Worm (Caenorhabditis elegans) whole organism, L3 larva: ENCODE data around the gene F32E10.5.

ENCODE experiments used
- aly-2 ChIP-seq: fragments of 150-350 bp; optimal IDR thresholded peaks from 2 replicates; lab custom pipeline; 2014; ENCODE audit warnings: missing biosample characterization, missing genetic modification characterization
- jun-1 ChIP-seq: fragments of 150-350 bp; optimal IDR thresholded peaks from 2 replicates; lab custom pipeline; 2014; ENCODE audit warnings: missing biosample characterization, missing genetic modification reagents, missing genetic modification characterization
- nhr-237 ChIP-seq: fragments of 150-350 bp; optimal IDR thresholded peaks from 2 replicates; lab custom pipeline; 2014; ENCODE audit warnings: missing biosample characterization, missing genetic modification characterization
- nhr-28 ChIP-seq: fragments of 150-350 bp; optimal IDR thresholded peaks from 2 replicates; lab custom pipeline; 2014; ENCODE audit warnings: missing biosample characterization, missing genetic modification characterization
- unc-39 ChIP-seq: sonication (generic microtip); optimal IDR thresholded peaks from 4 replicates; lab custom pipeline; 2017; ENCODE audit warnings: missing biosample characterization, missing genetic modification characterization
- unc-62 ChIP-seq: fragments of 150-350 bp; sonication (generic microtip); optimal IDR thresholded peaks from 4 replicates; lab custom pipeline; 2014; ENCODE audit warnings: missing biosample characterization, missing genetic modification reagents, missing genetic modification characterization

ce11 chrIV:7623078-7623477, 44.9 kb upstream of the F32E10.5 start:
- TF ChIP-seq unc-62 (GFP tag; lab: Kevin White, UChicago) (no peak), unc-39 (tag; lab: Kevin White, UChicago) (no peak), aly-2 (tag; lab: Kevin White, UChicago) (no peak), nhr-237 (tag; lab: Kevin White, UChicago) (no peak), nhr-28 (no peak), jun-1 (tag; lab: Kevin White, UChicago) (no peak)
